Fruit fly (Drosophila melanogaster): ENCODE results near the gene Rpn5.

The Rpn5 gene

DNA sequence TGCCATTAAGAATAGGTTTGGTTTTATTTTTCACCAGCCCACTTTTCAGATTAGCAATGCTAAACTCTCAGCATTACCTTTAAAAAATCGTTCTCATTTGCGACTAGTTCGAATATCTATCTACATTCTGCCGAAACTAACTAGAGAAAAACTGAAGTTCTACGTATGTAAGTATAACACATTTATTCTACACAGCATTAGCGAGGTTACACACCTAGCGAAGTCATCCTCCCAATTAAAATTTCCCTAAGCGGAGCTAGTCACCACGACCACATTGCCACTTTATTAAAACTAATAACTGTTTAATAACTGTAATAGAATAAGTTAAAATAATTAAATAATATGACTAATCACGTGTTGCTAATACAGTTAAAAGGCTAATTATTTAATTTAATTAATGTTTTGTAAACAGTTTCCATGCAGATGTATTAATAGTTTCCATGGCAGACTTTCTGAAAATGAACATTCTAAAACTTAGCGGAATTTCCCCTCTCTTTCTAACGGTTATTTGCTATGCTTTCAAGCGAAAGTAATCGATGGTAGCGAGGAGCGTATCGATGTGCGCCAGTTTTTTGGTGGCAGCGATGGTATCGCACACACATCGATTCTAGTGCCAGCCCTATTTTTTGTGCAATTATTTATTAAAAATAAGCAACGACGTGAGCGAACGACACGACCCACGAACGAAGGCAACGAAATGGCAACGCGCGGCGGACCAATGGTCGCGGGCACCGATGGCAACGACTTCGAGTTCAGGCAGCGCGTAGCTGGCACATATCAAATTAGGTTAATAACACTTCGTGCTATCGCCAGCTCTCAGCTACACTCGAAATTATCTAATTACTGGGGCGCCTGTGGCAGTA lies 10.3 kb upstream of the Rpn5 start, which contains the start of gene jagn (continued):
- TF ChIP-seq Blimp-1 (GFP tag; optimal IDR thresholded peaks at IDR 0.05): peak; percentile 18
- TF ChIP-seq Hr38 (GFP tag; optimal IDR thresholded peaks at IDR 0.05): no peak
- TF ChIP-seq CG9139 (GFP tag; optimal IDR thresholded peaks at IDR 0.05): no peak
- TF ChIP-seq pdm3 (GFP tag; optimal IDR thresholded peaks at IDR 0.05): peak; percentile 26
- no peak for TF ChIP-seq CG11294 (GFP tag; IDR thresholded peaks at IDR 0.05)
- TF ChIP-seq cyc (GFP tag; optimal IDR thresholded peaks at IDR 0.05): peak; percentile 54
- peak; percentile 20 for TF ChIP-seq CG3032 (tag; optimal IDR thresholded peaks at IDR 0.05)
- TF ChIP-seq fkh (GFP tag; optimal IDR thresholded peaks at IDR 0.05): no peak
- TF ChIP-seq Lpt (GFP tag; optimal IDR thresholded peaks at IDR 0.05): no peak
- peak; percentile 49 for TF ChIP-seq achi (GFP tag; optimal IDR thresholded peaks at IDR 0.05)
- no peak for TF ChIP-seq CG6808 (GFP tag; optimal IDR thresholded peaks at IDR 0.05)
- 0 out of 3 replicates have a peak, but pooled peaks have one; percentile 24 for TF ChIP-seq eg (GFP tag; IDR thresholded peaks at IDR 0.05)
- no peak for TF ChIP-seq salr (GFP tag; optimal IDR thresholded peaks at IDR 0.05)
- TF ChIP-seq lz (GFP tag; optimal IDR thresholded peaks at IDR 0.05): peak; percentile 58
- no peak for TF ChIP-seq CG6792 (GFP tag; optimal IDR thresholded peaks at IDR 0.05)
- TF ChIP-seq CG8319 (GFP tag; optimal IDR thresholded peaks at IDR 0.05): no peak
- TF ChIP-seq CG11902 (GFP tag; optimal IDR thresholded peaks at IDR 0.05): no peak
- TF ChIP-seq Smox (GFP tag; optimal IDR thresholded peaks at IDR 0.05): peak; percentile 53
- peak; percentile 15 for TF ChIP-seq acj6 (GFP tag; optimal IDR thresholded peaks at IDR 0.05)
- TF ChIP-seq CG16779 (tag; optimal IDR thresholded peaks at IDR 0.05): no peak
- TF ChIP-seq CG6163 (GFP tag; IDR thresholded peaks at IDR 0.05): peak; percentile 54; the same call in 2 of the 3 replicates
- TF ChIP-seq esn (GFP tag; optimal IDR thresholded peaks at IDR 0.05): peak; percentile 72
- no peak for TF ChIP-seq Gug (GFP tag; IDR thresholded peaks at IDR 0.05)

DNA sequence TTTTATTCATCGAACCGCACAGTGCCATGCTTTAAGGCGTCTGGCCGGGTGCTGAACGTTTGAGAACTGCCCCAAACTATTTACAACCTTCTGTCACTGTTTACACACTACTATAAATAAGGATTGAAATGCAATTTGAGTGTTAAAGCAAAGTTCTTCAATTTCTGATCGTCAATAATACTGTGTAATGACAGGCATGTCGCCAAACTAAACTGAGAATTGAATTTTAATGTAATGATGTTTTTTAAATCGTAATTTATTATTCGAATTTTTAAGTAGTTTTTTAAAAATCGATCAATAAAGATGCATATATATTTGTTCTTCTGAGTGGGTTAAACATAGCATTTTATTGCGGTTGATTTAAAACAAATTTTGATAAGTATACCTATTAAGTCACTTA lies 8.3 kb upstream of the Rpn5 start, which contains the start of gene CG2082:
Gene CG2082 (minus strand): TSS at position 101 of the 400 bp plus-strand sequence.
- TF ChIP-seq Eip93F (GFP tag; optimal IDR thresholded peaks at IDR 0.05) (no peak), CG10669 (GFP tag; optimal IDR thresholded peaks at IDR 0.05) (no peak), Ets96B (tag; optimal IDR thresholded peaks at IDR 0.05) (no peak), fd59A (GFP tag; optimal IDR thresholded peaks at IDR 0.05) (no peak), CG8119 (GFP tag; IDR thresholded peaks at IDR 0.05) (no peak), CG15336 (GFP tag; IDR thresholded peaks at IDR 0.05) (no peak), CG11902 (GFP tag; optimal IDR thresholded peaks at IDR 0.05) (no peak), fd85E (GFP tag; optimal IDR thresholded peaks at IDR 0.05) (no peak), vri (GFP tag; optimal IDR thresholded peaks at IDR 0.05) (no peak), CG7368 (GFP tag; optimal IDR thresholded peaks at IDR 0.05) (no peak), CG6276 (GFP tag; optimal IDR thresholded peaks at IDR 0.05) (no peak), pdm3 (GFP tag; optimal IDR thresholded peaks at IDR 0.05) (no peak), CG16779 (tag; optimal IDR thresholded peaks at IDR 0.05) (no peak), fkh (GFP tag; optimal IDR thresholded peaks at IDR 0.05) (no peak), Met (GFP tag; optimal IDR thresholded peaks at IDR 0.05) (no peak), CG6792 (GFP tag; optimal IDR thresholded peaks at IDR 0.05) (no peak), Smox (GFP tag; optimal IDR thresholded peaks at IDR 0.05) (no peak), CG31627 (GFP tag; optimal IDR thresholded peaks at IDR 0.05) (no peak), CG8319 (GFP tag; optimal IDR thresholded peaks at IDR 0.05) (no peak)

- no peak for TF ChIP-seq achi (GFP tag; optimal IDR thresholded peaks at IDR 0.05)
- no peak for TF ChIP-seq CG10631 (GFP tag; optimal IDR thresholded peaks at IDR 0.05)
- TF ChIP-seq net (GFP tag; optimal IDR thresholded peaks at IDR 0.05): no peak
- no peak for TF ChIP-seq topi (GFP tag; optimal IDR thresholded peaks at IDR 0.05)
- no peak for TF ChIP-seq CG31627 (GFP tag; optimal IDR thresholded peaks at IDR 0.05)
- no peak for TF ChIP-seq Eip93F (GFP tag; optimal IDR thresholded peaks at IDR 0.05)
- TF ChIP-seq CG8119 (GFP tag; IDR thresholded peaks at IDR 0.05): no peak
These were observed 7.8 kb upstream of the Rpn5 start, which contains the start of gene kat-60L1 for dm6 chr3R:5781462-5781861. Gene kat-60L1, plus strand, starts transcription at chr3R:5781762.
